Worm (Caenorhabditis elegans): ENCODE data around the gene cul-2.
A peak's percentile ranks its signal among the peaks of the same experiment; 100 is the strongest.

cul-2 gene

DNA sequence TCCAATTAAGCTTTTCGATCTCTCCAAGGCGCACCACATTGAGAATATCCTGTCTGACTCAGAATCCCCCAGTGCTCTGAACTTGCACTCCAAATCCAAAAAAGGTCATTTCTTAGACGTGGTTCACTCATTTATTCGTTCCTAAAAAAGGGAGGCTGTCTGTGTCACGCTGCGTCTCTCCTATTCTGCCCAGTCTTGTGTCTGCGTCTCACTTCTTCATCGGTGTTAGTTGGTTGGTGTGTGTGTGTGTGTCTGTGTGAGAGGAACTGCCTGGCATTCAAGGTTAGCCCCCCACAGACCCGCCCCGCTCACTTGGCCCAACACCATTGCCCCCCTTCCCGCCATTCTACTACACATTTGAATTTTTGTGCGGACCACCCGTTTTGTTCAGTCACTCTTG, 30.4 kb downstream of the cul-2 start (continued):
- TF ChIP-seq zfp-3 (GFP tag; conservative IDR thresholded peaks at IDR 0.05) (no peak), dpl-1 (GFP tag; optimal IDR thresholded peaks at IDR 0.05) (no peak), mdt-29 (GFP tag; IDR thresholded peaks at IDR 0.05) (no peak), F49E8.2 (tag; optimal IDR thresholded peaks at IDR 0.05; ENCODE audit: borderline replicate concordance) (no peak), daf-16 (GFP tag; optimal IDR thresholded peaks at IDR 0.05) (no peak), daf-16 (tag; optimal IDR thresholded peaks at IDR 0.05) (no peak), lin-13 (GFP tag; optimal IDR thresholded peaks at IDR 0.05) (no peak), gei-8 (GFP tag; optimal IDR thresholded peaks at IDR 0.05) (no peak), fos-1 (tag; optimal IDR thresholded peaks at IDR 0.05) (no peak), hif-1 (tag; optimal IDR thresholded peaks at IDR 0.05) (peak in 1 of 2 experiments; percentile 38), dmd-8 (GFP tag; IDR thresholded peaks at IDR 0.05) (no peak), nhr-48 (tag; optimal IDR thresholded peaks at IDR 0.05) (no peak), snpc-1.2 (GFP tag; IDR thresholded peaks at IDR 0.05) (peak; percentile 36; the same call in 1 of the 2 replicates), ama-1 (optimal IDR thresholded peaks at IDR 0.05) (no peak), mdl-1 (tag; optimal IDR thresholded peaks at IDR 0.05) (peak; percentile 42 to 58), lsy-2 (tag; optimal IDR thresholded peaks at IDR 0.05) (peak in 1 of 2 experiments; percentile 72), lin-38 (GFP tag; IDR thresholded peaks at IDR 0.05) (no peak), spr-3 (GFP tag; optimal IDR thresholded peaks at IDR 0.05) (no peak), dmd-9 (GFP tag; IDR thresholded peaks at IDR 0.05) (no peak), nhr-11 (tag; optimal IDR thresholded peaks at IDR 0.05) (peak; percentile 7), F44E2.7 (GFP tag; IDR thresholded peaks at IDR 0.05) (no peak), nhr-25 (tag; optimal IDR thresholded peaks at IDR 0.05; ENCODE audit: borderline replicate concordance, insufficient read depth) (peak; percentile 78), zfp-2 (tag; optimal IDR thresholded peaks at IDR 0.05) (no peak), ceh-28 (tag; optimal IDR thresholded peaks at IDR 0.05) (no peak), ceh-44 (GFP tag; IDR thresholded peaks at IDR 0.05) (no peak), mep-1 (tag; optimal IDR thresholded peaks at IDR 0.05) (peak; percentile 49), T26A8.4 (GFP tag; IDR thresholded peaks at IDR 0.05) (0 out of 2 replicates have a peak, but pooled peaks have one; percentile 40), T20F7.1 (GFP tag; optimal IDR thresholded peaks at IDR 0.05) (no peak), nhr-41 (GFP tag; IDR thresholded peaks at IDR 0.05) (no peak), arid-1 (GFP tag; conservative IDR thresholded peaks at IDR 0.05) (peak; percentile 63), attf-4 (tag; optimal IDR thresholded peaks at IDR 0.05) (no peak), tag-97 (GFP tag; IDR thresholded peaks at IDR 0.05) (no peak), tra-1 (GFP tag; IDR thresholded peaks at IDR 0.05) (no peak), nhr-76 (tag; optimal IDR thresholded peaks at IDR 0.05) (no peak), zag-1 (tag; optimal IDR thresholded peaks at IDR 0.05) (no peak), ceh-32 (tag; optimal IDR thresholded peaks at IDR 0.05; ENCODE audit: poor library complexity) (no peak), R02D3.7 (tag; optimal IDR thresholded peaks at IDR 0.05) (no peak), dve-1 (tag; optimal IDR thresholded peaks at IDR 0.05; ENCODE audit: insufficient read depth) (peak; percentile 58), rbr-2 (tag; optimal IDR thresholded peaks at IDR 0.05) (peak; percentile 28), lin-29 (GFP tag; IDR thresholded peaks at IDR 0.05) (no peak), F26F4.8 (GFP tag; conservative IDR thresholded peaks at IDR 0.05) (no peak), hmg-1.1 (GFP tag; IDR thresholded peaks at IDR 0.05) (peak; percentile 82), mxl-3 (GFP tag; optimal IDR thresholded peaks at IDR 0.05) (peak; percentile 52), lim-7 (GFP tag; IDR thresholded peaks at IDR 0.05) (0 out of 2 replicates have a peak, but pooled peaks have one; percentile 35), unc-39 (tag; optimal IDR thresholded peaks at IDR 0.05) (no peak), nhr-28 (tag; optimal IDR thresholded peaks at IDR 0.05) (peak; percentile 58), fkh-10 (GFP tag; optimal IDR thresholded peaks at IDR 0.05) (peak; percentile 15), madf-5 (GFP tag; IDR thresholded peaks at IDR 0.05) (no peak), zip-2 (tag; optimal IDR thresholded peaks at IDR 0.05) (no peak), mxl-2 (GFP tag; conservative IDR thresholded peaks at IDR 0.05) (no peak), aly-2 (tag; optimal IDR thresholded peaks at IDR 0.05) (no peak), nhr-111 (GFP tag; optimal IDR thresholded peaks at IDR 0.05) (no peak)
